Fruit fly (Drosophila melanogaster) whole organism, wandering third instar larva: ENCODE results near the gene CG2887.
A peak's percentile ranks its signal among the peaks of the same experiment; 100 is the strongest.

Experiments
- Abd-B ChIP-seq: fragments of >200 bp; optimal IDR thresholded peaks from 2 replicates; lab custom pipeline; 2017; ENCODE audit warnings: missing biosample characterization, missing genetic modification characterization
- CG32264 ChIP-seq: fragments of 200-800 bp; sonication (Bioruptor generic); optimal IDR thresholded peaks from 2 replicates; lab custom pipeline; 2016; ENCODE audit warnings: missing biosample characterization, missing genetic modification characterization
- CG9705 ChIP-seq: fragments of 200-800 bp; sonication (Bioruptor generic); optimal IDR thresholded peaks from 2 replicates; lab custom pipeline; 2018; ENCODE audit warnings: missing biosample characterization, mild to moderate bottlenecking, missing genetic modification characterization
- CrebA ChIP-seq: fragments of 200-800 bp; sonication (Bioruptor generic); optimal IDR thresholded peaks from 2 replicates; lab custom pipeline; 2016; ENCODE audit warnings: missing biosample characterization, mild to moderate bottlenecking, missing genetic modification characterization, borderline replicate concordance
- Dfd ChIP-seq: fragments of >200 bp; optimal IDR thresholded peaks from 2 replicates; lab custom pipeline; 2017; ENCODE audit warnings: missing biosample characterization, missing genetic modification characterization
- HLH106 ChIP-seq: fragments of 200-800 bp; optimal IDR thresholded peaks from 3 replicates; lab custom pipeline; 2019; ENCODE audit warnings: missing biosample characterization, mild to moderate bottlenecking, missing genetic modification characterization, moderate library complexity
- Hnf4 ChIP-seq: fragments of 200-800 bp; sonication (Bioruptor generic); optimal IDR thresholded peaks from 2 replicates; lab custom pipeline; 2016; ENCODE audit warnings: missing biosample characterization, mild to moderate bottlenecking, missing genetic modification characterization
- Hr78 ChIP-seq: fragments of >200 bp; optimal IDR thresholded peaks from 2 replicates; lab custom pipeline; 2017; ENCODE audit warnings: missing biosample characterization, missing genetic modification characterization
- Hr83 ChIP-seq: fragments of 200-300 bp; sonication (Bioruptor generic); optimal IDR thresholded peaks from 2 replicates; lab custom pipeline; 2016; ENCODE audit warnings: missing biosample characterization, mild to moderate bottlenecking, missing genetic modification characterization, moderate library complexity; ENCODE audit not compliant: poor library complexity, severe bottlenecking
- Jra ChIP-seq: sonication (Bioruptor generic); optimal IDR thresholded peaks from 2 replicates; lab custom pipeline; 2016; ENCODE audit warnings: missing biosample characterization, missing genetic modification characterization
- Mio ChIP-seq: sonication (Bioruptor generic); optimal IDR thresholded peaks from 2 replicates; lab custom pipeline; 2016; ENCODE audit warnings: missing biosample characterization, missing genetic modification characterization
- Myc ChIP-seq: fragments of >200 bp; optimal IDR thresholded peaks from 2 replicates; lab custom pipeline; 2017
- N ChIP-seq: fragments of >200 bp; optimal IDR thresholded peaks from 2 replicates; lab custom pipeline; 2018; ENCODE audit warnings: missing biosample characterization, missing external identifiers, missing genetic modification characterization
- OdsH ChIP-seq: fragments of 200-800 bp; sonication (Bioruptor generic); optimal IDR thresholded peaks from 2 replicates; lab custom pipeline; 2016; ENCODE audit warnings: missing biosample characterization, mild to moderate bottlenecking, missing genetic modification characterization
- Rel ChIP-seq, 2 experiments: fragments of 200-800 bp; sonication (Bioruptor generic) in 1 of 2; optimal IDR thresholded peaks; 2 replicates in 1 of 2; 3 replicates in 1 of 2; lab custom pipeline; 2016 to 2019; ENCODE audit warnings: mild to moderate bottlenecking in 2 of 2, missing biosample characterization in 2 of 2, missing genetic modification characterization in 2 of 2, moderate library complexity in 1 of 2
- Sp1 ChIP-seq: fragments of 200-800 bp; sonication (Bioruptor generic); optimal IDR thresholded peaks from 3 replicates; lab custom pipeline; 2019; ENCODE audit warnings: missing biosample characterization, mild to moderate bottlenecking, missing genetic modification characterization, moderate library complexity
- Vsx2 ChIP-seq: fragments of 200-300, 225-300 bp; sonication (Bioruptor generic); optimal IDR thresholded peaks from 2 replicates; lab custom pipeline; 2018; ENCODE audit warnings: missing biosample characterization, missing genetic modification characterization; ENCODE audit not compliant: partially characterized antibody
- brk ChIP-seq: fragments of 200-800 bp; sonication (Bioruptor generic); optimal IDR thresholded peaks from 2 replicates; lab custom pipeline; 2016; ENCODE audit warnings: missing biosample characterization, mild to moderate bottlenecking, missing genetic modification characterization
- dl ChIP-seq, 2 experiments: fragments of 175-275, 200-275 bp in 1 of 2; fragments of 200-275 bp in 1 of 2; sonication (Bioruptor generic); optimal IDR thresholded peaks; lab custom pipeline; 2018; ENCODE audit warnings: mild to moderate bottlenecking in 2 of 2, missing biosample characterization in 2 of 2, missing genetic modification characterization in 2 of 2, moderate library complexity in 2 of 2; ENCODE audit not compliant: partially characterized antibody in 2 of 2, insufficient read depth in 1 of 2
- dmrt93B ChIP-seq: fragments of 200-800 bp; sonication (Bioruptor generic); optimal IDR thresholded peaks from 2 replicates; lab custom pipeline; 2018; ENCODE audit warnings: missing biosample characterization, mild to moderate bottlenecking, missing genetic modification characterization
- ey ChIP-seq: fragments of 200-800 bp; sonication (Bioruptor generic); optimal IDR thresholded peaks from 2 replicates; lab custom pipeline; 2016; ENCODE audit warnings: missing biosample characterization, missing genetic modification characterization
- foxo ChIP-seq, 2 experiments: fragments of 200-800 bp; sonication (Bioruptor generic); optimal IDR thresholded peaks; 2 replicates in 1 of 2; 3 replicates in 1 of 2; lab custom pipeline; 2016 to 2017; ENCODE audit warnings: missing biosample characterization in 2 of 2, missing genetic modification characterization in 2 of 2
- fru ChIP-seq: fragments of 200-800 bp; sonication (Bioruptor generic); optimal IDR thresholded peaks from 3 replicates; lab custom pipeline; 2016; ENCODE audit warnings: missing biosample characterization, mild to moderate bottlenecking, missing genetic modification characterization
- h ChIP-seq: fragments of 200-800 bp; sonication (Bioruptor generic); optimal IDR thresholded peaks from 3 replicates; lab custom pipeline; 2016; ENCODE audit warnings: missing biosample characterization, mild to moderate bottlenecking, missing genetic modification characterization
- jim ChIP-seq: fragments of 175-275, 200-325 bp; sonication (Bioruptor generic); optimal IDR thresholded peaks from 2 replicates; lab custom pipeline; 2016; ENCODE audit warnings: missing biosample characterization, mild to moderate bottlenecking, missing genetic modification characterization
- lola ChIP-seq: fragments of >200 bp; optimal IDR thresholded peaks from 2 replicates; lab custom pipeline; 2017; ENCODE audit warnings: missing biosample characterization, missing genetic modification characterization
- pan ChIP-seq: fragments of >200 bp; optimal IDR thresholded peaks from 2 replicates; lab custom pipeline; 2017
- psq ChIP-seq: fragments of 200-800 bp; sonication (Bioruptor generic); optimal IDR thresholded peaks from 3 replicates; lab custom pipeline; 2017; ENCODE audit warnings: missing biosample characterization, mild to moderate bottlenecking, missing genetic modification characterization, moderate library complexity
- rgr ChIP-seq: fragments of 200-800 bp; sonication (Bioruptor generic); optimal IDR thresholded peaks from 3 replicates; lab custom pipeline; 2016; ENCODE audit warnings: missing biosample characterization, mild to moderate bottlenecking, missing genetic modification characterization
- sage ChIP-seq: fragments of 200-800 bp; sonication (Bioruptor generic); optimal IDR thresholded peaks from 2 replicates; lab custom pipeline; 2016; ENCODE audit warnings: missing biosample characterization, mild to moderate bottlenecking, missing genetic modification characterization
- sv ChIP-seq: fragments of 200-800 bp; sonication (Bioruptor generic); optimal IDR thresholded peaks from 3 replicates; lab custom pipeline; 2016; ENCODE audit warnings: missing biosample characterization, missing genetic modification characterization
- tai ChIP-seq: sonication (Bioruptor generic); optimal IDR thresholded peaks from 2 replicates; lab custom pipeline; 2016; ENCODE audit warnings: missing biosample characterization, missing genetic modification characterization
- usp ChIP-seq: fragments of >200 bp; optimal IDR thresholded peaks from 2 replicates; lab custom pipeline; 2017; ENCODE audit warnings: missing biosample characterization, missing genetic modification characterization
- woc ChIP-seq: sonication (Bioruptor generic); optimal IDR thresholded peaks from 2 replicates; lab custom pipeline; 2016; ENCODE audit warnings: missing biosample characterization, mild to moderate bottlenecking, missing genetic modification characterization

The CG2887 gene

dm6 chrX:10478443-10479368, at the start of gene CG2887, which contains the start of gene PPP4R2r:
Gene CG2887, minus strand, starts transcription at chrX:10478493.
Gene PPP4R2r, plus strand, starts transcription at chrX:10478838.
- TF ChIP-seq Abd-B (GFP tag; lab: Kevin White, UChicago) (no peak), psq (GFP tag; lab: Kevin White, UChicago) (peak; percentile 36), Jra (GFP tag; lab: Kevin White, UChicago) (peak; percentile 39), sage (no peak), dl (GFP tag; optimal IDR thresholded peaks at IDR 0.05; lab: Kevin White, UChicago; ENCODE audit: insufficient read depth in 1 of 2, partially characterized antibody in 2 of 2) (no peak), CG9705 (GFP tag; lab: Kevin White, UChicago) (no peak), CrebA (GFP tag; lab: Kevin White, UChicago) (no peak), sv (GFP tag; lab: Kevin White, UChicago) (no peak)

dm6 chrX:10515323-10515853, 37.1 kb upstream of the CG2887 start:
- TF ChIP-seq Rel (GFP tag; optimal IDR thresholded peaks at IDR 0.05; lab: Kevin White, UChicago), result no peak
- TF ChIP-seq Rel (tag; optimal IDR thresholded peaks at IDR 0.05; lab: Kevin White, UChicago), result no peak
- TF ChIP-seq rgr, result no peak
- no peak for TF ChIP-seq Vsx2
- no peak for TF ChIP-seq CrebA (GFP tag; lab: Kevin White, UChicago)
- TF ChIP-seq sage, result no peak
- no peak for TF ChIP-seq dmrt93B
- no peak for TF ChIP-seq Jra (GFP tag; lab: Kevin White, UChicago)
- no peak for TF ChIP-seq usp (GFP tag; lab: Kevin White, UChicago)
- TF ChIP-seq Myc, result no peak
- no peak for TF ChIP-seq CG32264 (GFP tag; lab: Kevin White, UChicago)
- no peak for TF ChIP-seq woc
- TF ChIP-seq ey (GFP tag; lab: Kevin White, UChicago), result no peak
- TF ChIP-seq Mio (GFP tag; lab: Kevin White, UChicago), result no peak
- TF ChIP-seq Sp1 (GFP tag; lab: Kevin White, UChicago), result peak; percentile 16
- TF ChIP-seq h, result no peak
- no peak for TF ChIP-seq N
- TF ChIP-seq Dfd (GFP tag; lab: Kevin White, UChicago), result no peak
- TF ChIP-seq brk, result no peak
- peak; percentile 14 for TF ChIP-seq fru
- no peak for TF ChIP-seq pan (lab: Kevin White, UChicago)
- no peak for TF ChIP-seq jim (GFP tag; lab: Kevin White, UChicago)
- no peak for TF ChIP-seq Hnf4 (GFP tag; lab: Kevin White, UChicago)
- no peak for TF ChIP-seq psq (GFP tag; lab: Kevin White, UChicago)
- TF ChIP-seq HLH106 (tag; lab: Kevin White, UChicago), result peak; percentile 28
- TF ChIP-seq CG9705 (GFP tag; lab: Kevin White, UChicago), result no peak
- peak in 1 of 2 experiments; percentile 37 for TF ChIP-seq foxo (GFP tag; optimal IDR thresholded peaks at IDR 0.05; lab: Kevin White, UChicago)
- no peak for TF ChIP-seq Hr78 (GFP tag; lab: Kevin White, UChicago)
- no peak for TF ChIP-seq lola (GFP tag; lab: Kevin White, UChicago)
- no peak for TF ChIP-seq sv (GFP tag; lab: Kevin White, UChicago)
- TF ChIP-seq tai (GFP tag; lab: Kevin White, UChicago), result no peak
- TF ChIP-seq Hr83, result no peak
- TF ChIP-seq OdsH (GFP tag; lab: Kevin White, UChicago), result no peak

- TF ChIP-seq Rel (GFP tag; optimal IDR thresholded peaks at IDR 0.05; lab: Kevin White, UChicago) (no peak), Rel (tag; optimal IDR thresholded peaks at IDR 0.05; lab: Kevin White, UChicago) (peak; percentile 84), CG9705 (GFP tag; lab: Kevin White, UChicago) (no peak)
Observed at dm6 chrX:10514850-10515249, 36.6 kb upstream of the CG2887 start.
